Worm (Caenorhabditis elegans): ENCODE results near the gene clc-3.

Gene clc-3

DNA sequence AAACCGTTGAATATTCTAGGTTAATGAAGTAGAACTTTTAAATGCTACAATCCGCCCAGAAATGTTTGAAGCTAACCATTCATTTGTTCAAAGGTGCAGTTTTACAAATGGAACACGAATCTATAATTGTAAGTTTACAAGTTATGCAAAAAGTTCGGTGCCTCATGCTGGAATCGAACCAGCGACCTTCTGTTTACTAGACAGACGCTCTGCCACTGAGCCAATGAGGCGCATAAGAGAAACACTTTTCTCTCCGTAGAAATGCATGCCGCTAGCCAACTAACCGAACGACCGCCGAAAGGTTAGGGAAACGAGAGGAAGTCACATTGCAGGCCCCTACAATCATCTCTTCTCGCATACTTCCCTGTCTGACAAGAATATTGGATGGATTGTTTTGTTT lies 3.3 kb downstream of the clc-3 start (continued):
- peak; percentile 30 for TF ChIP-seq mab-5 (tag; optimal IDR thresholded peaks at IDR 0.05)
- peak; percentile 34 for TF ChIP-seq egl-27 (tag; optimal IDR thresholded peaks at IDR 0.05)
- TF ChIP-seq sem-4 (tag; optimal IDR thresholded peaks at IDR 0.05) = peak; percentile 53
- no peak for TF ChIP-seq ama-1 (optimal IDR thresholded peaks at IDR 0.05)
- TF ChIP-seq elt-1 (tag; optimal IDR thresholded peaks at IDR 0.05) = no peak
- peak; percentile 7 for TF ChIP-seq lin-11 (tag; optimal IDR thresholded peaks at IDR 0.05)
- TF ChIP-seq ceh-16 (tag; optimal IDR thresholded peaks at IDR 0.05) = no peak
- TF ChIP-seq aly-2 (tag; optimal IDR thresholded peaks at IDR 0.05) = no peak
- no peak for TF ChIP-seq zag-1 (tag; optimal IDR thresholded peaks at IDR 0.05)
- no peak for TF ChIP-seq elt-3 (tag; optimal IDR thresholded peaks at IDR 0.05)
- TF ChIP-seq sma-9 (GFP tag; optimal IDR thresholded peaks at IDR 0.05) = peak; percentile 72
- TF ChIP-seq sma-9 (tag; optimal IDR thresholded peaks at IDR 0.05) = no peak
- TF ChIP-seq snpc-4 (tag; optimal IDR thresholded peaks at IDR 0.05) = peak; percentile 33
- TF ChIP-seq sma-3 (GFP tag; optimal IDR thresholded peaks at IDR 0.05) = peak; percentile 40

DNA sequence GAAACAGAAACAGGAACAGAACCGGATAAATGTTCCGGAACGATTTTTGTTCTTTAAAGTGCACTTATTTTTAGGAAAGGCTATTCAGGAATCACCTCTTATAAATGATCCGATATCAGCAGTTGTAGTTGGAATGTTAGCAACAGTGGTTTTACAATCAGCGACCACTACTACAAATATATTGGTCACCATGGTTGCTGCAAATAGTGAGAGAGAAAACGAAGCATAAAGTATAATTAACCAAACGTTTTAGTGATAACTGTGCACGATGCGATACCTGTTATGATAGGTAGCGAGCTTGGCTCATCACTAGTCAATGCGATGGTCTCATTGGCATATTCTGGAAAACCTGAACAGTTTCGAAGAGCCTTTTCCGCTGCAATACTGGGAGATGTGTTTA lies 5.1 kb downstream of the clc-3 start:
- no peak for TF ChIP-seq elt-3 (tag; optimal IDR thresholded peaks at IDR 0.05)
- TF ChIP-seq ZK546.5 (tag; optimal IDR thresholded peaks at IDR 0.05) = no peak
- TF ChIP-seq gmeb-1 (tag; optimal IDR thresholded peaks at IDR 0.05) = no peak
- TF ChIP-seq nhr-21 (tag; optimal IDR thresholded peaks at IDR 0.05) = no peak
- TF ChIP-seq nhr-11 (tag; optimal IDR thresholded peaks at IDR 0.05) = no peak

DNA sequence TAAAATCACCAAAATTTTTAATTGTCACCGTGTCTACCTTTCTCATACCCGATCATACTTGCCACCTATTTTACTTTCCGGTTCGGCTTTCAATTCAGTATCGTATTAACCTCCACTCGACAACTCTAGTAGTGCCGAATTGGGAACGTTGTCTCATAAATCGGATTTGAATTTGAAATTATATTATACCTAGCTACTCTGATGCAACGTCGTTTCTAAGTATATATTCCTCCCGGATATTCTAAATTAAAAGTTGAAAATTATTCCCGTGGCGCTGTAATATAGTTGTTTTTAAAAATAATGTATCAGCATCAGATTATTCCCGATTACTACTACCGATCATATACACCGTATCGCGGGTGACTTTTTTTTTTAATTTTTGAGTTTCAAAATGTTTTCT lies 5.9 kb downstream of the clc-3 start, which contains the start of gene ZK563.2:
ZK563.2 (plus strand) TSS at position 301 of the 400 bp plus-strand sequence.
- TF ChIP-seq sem-4 (tag; optimal IDR thresholded peaks at IDR 0.05) = no peak
- TF ChIP-seq nhr-25 (tag; optimal IDR thresholded peaks at IDR 0.05) = no peak
- no peak for TF ChIP-seq skn-1 (tag; optimal IDR thresholded peaks at IDR 0.05)
- TF ChIP-seq mab-5 (tag; optimal IDR thresholded peaks at IDR 0.05) = no peak
- no peak for TF ChIP-seq peb-1 (tag; optimal IDR thresholded peaks at IDR 0.05)
- no peak for TF ChIP-seq unc-39 (tag; optimal IDR thresholded peaks at IDR 0.05)
- no peak for TF ChIP-seq mbf-1 (tag; optimal IDR thresholded peaks at IDR 0.05)
- no peak for TF ChIP-seq ama-1 (optimal IDR thresholded peaks at IDR 0.05)

DNA sequence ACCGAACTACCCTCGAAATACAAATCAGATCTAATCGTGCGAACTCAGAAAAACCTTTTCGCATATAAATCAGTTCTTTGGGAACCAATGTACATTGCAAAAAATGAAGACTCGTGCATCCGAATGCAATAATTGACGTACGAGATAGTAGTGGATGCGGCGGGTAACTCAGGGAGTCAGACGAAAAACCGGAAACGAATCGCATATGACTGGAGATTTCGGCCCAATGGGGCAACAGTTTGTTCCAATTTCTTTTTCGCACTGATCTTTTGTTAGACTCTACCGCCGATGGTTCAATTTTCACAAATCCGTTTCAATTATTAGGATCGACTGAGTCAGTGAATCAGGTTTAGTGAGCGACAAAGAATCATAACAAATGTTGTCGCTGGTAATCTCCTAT lies 7.8 kb downstream of the clc-3 start:
- no peak for TF ChIP-seq F13H6.1 (tag; optimal IDR thresholded peaks at IDR 0.05)
- TF ChIP-seq ztf-1 (GFP tag; conservative IDR thresholded peaks at IDR 0.05) = no peak
- TF ChIP-seq sma-9 (GFP tag; optimal IDR thresholded peaks at IDR 0.05) = no peak
- no peak for TF ChIP-seq sma-9 (tag; optimal IDR thresholded peaks at IDR 0.05)
- no peak for TF ChIP-seq nhr-77 (tag; optimal IDR thresholded peaks at IDR 0.05)
- TF ChIP-seq ama-1 (optimal IDR thresholded peaks at IDR 0.05) = no peak
- TF ChIP-seq fos-1 (tag; optimal IDR thresholded peaks at IDR 0.05) = no peak
- TF ChIP-seq dmd-4 (tag; optimal IDR thresholded peaks at IDR 0.05) = no peak
- TF ChIP-seq alr-1 (tag; optimal IDR thresholded peaks at IDR 0.05) = no peak

DNA sequence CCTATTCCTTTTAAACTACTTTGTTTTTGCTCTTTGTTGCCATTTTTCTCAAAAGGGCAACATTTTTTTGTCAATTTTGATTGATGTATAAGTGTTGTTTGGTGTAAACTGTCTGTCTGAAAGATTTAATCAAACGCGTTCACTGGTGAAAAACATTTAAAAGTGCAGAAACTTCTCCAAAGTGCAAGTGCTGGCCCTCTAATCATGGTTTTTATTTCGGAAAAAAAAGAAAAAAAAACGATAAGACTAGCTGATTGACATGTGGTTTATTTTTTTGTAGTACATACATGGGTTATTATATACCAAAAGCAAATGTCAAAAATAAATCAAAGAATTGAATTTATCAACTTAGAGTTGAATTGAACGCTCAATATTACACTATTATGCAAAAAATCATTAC lies 12.2 kb downstream of the clc-3 start, which contains the start of gene dhs-26:
dhs-26 (minus strand) TSS at position 116 of the 400 bp plus-strand sequence.
- no peak for TF ChIP-seq nhr-11 (tag; optimal IDR thresholded peaks at IDR 0.05)
- TF ChIP-seq nhr-23 (tag; optimal IDR thresholded peaks at IDR 0.05) = no peak
- no peak for TF ChIP-seq nhr-12 (tag; optimal IDR thresholded peaks at IDR 0.05)
- no peak for TF ChIP-seq elt-1 (tag; optimal IDR thresholded peaks at IDR 0.05)
- no peak for TF ChIP-seq ztf-11 (tag; optimal IDR thresholded peaks at IDR 0.05)
- TF ChIP-seq Y55F3AM.14 (GFP tag; optimal IDR thresholded peaks at IDR 0.05) = no peak
- no peak for TF ChIP-seq nhr-21 (tag; optimal IDR thresholded peaks at IDR 0.05)
- no peak for TF ChIP-seq peb-1 (tag; optimal IDR thresholded peaks at IDR 0.05)
- no peak for TF ChIP-seq skn-1 (tag; optimal IDR thresholded peaks at IDR 0.05)
- TF ChIP-seq nhr-237 (tag; optimal IDR thresholded peaks at IDR 0.05) = no peak
- TF ChIP-seq aly-2 (tag; optimal IDR thresholded peaks at IDR 0.05) = no peak
- no peak for TF ChIP-seq ztf-4 (tag; optimal IDR thresholded peaks at IDR 0.05)

DNA sequence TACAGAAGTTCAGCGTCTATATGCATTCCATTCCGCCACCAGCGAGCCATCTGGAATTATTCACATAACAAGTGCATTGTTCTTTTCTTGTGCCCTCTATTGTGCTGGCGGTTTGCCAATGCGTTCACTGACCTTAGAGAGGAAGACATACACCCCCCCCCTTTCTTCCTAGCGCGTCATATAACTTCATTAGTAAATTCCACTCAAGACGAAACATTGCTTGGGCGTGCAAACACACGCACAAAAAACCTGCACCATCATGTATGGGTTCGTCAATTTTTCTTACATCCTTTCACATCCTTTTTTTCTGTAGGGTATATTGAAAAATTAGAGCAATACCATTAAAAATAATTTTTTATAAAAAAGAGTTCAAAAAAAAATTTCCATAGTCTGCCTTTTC lies 23.0 kb downstream of the clc-3 start, which contains the start of gene ZK816.1:
ZK816.1 (plus strand) TSS at position 187 of the 400 bp plus-strand sequence.
- no peak for TF ChIP-seq lin-39 (tag; optimal IDR thresholded peaks at IDR 0.05)
- no peak for TF ChIP-seq mab-5 (tag; optimal IDR thresholded peaks at IDR 0.05)
- no peak for TF ChIP-seq ztf-11 (tag; optimal IDR thresholded peaks at IDR 0.05)
- no peak for TF ChIP-seq aly-2 (tag; optimal IDR thresholded peaks at IDR 0.05)
- no peak for TF ChIP-seq fos-1 (tag; optimal IDR thresholded peaks at IDR 0.05)
- TF ChIP-seq elt-3 (tag; optimal IDR thresholded peaks at IDR 0.05) = no peak
- TF ChIP-seq ztf-4 (tag; optimal IDR thresholded peaks at IDR 0.05) = no peak
- TF ChIP-seq unc-55 (GFP tag; optimal IDR thresholded peaks at IDR 0.05) = no peak
- TF ChIP-seq dmd-4 (tag; optimal IDR thresholded peaks at IDR 0.05) = no peak
